Worm (Caenorhabditis elegans): ENCODE results near the gene B0334.4.

Gene B0334.4

DNA sequence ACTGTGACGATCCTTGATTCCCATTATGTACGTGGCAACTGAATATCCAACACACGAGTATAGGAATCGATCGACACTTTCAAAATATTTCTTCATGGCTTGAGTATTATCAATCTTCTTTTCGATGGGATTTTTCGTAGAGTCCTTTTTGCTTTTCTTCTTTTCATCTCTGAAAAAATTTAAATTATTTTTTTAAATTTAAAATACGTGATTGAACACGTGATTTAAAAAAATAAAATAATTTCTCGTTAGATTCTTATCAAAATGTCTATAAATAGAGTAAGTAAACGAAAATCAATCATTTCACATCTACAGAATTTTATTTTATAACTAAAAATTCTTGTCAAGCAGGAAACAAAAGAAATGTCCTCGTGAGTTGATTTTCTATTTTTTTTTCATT lies 25.8 kb downstream of the B0334.4 start, which contains the start of gene Y62F5A.10:
Gene Y62F5A.10 (plus strand): TSS at position 301 of the 400 bp plus-strand sequence.
- TF ChIP-seq snpc-4 (tag; optimal IDR thresholded peaks at IDR 0.05) (no peak), nhr-11 (tag; optimal IDR thresholded peaks at IDR 0.05) (no peak), nfya-1 (tag; optimal IDR thresholded peaks at IDR 0.05; ENCODE audit: insufficient read depth) (no peak), lin-15B (tag; optimal IDR thresholded peaks at IDR 0.05) (no peak), ama-1 (optimal IDR thresholded peaks at IDR 0.05) (no peak), fkh-2 (tag; optimal IDR thresholded peaks at IDR 0.05) (no peak), eor-1 (tag; optimal IDR thresholded peaks at IDR 0.05) (no peak), tbx-2 (tag; optimal IDR thresholded peaks at IDR 0.05) (no peak), hmg-11 (tag; optimal IDR thresholded peaks at IDR 0.05) (no peak), lsy-12 (tag; optimal IDR thresholded peaks at IDR 0.05) (no peak), nhr-25 (tag; optimal IDR thresholded peaks at IDR 0.05) (no peak), elt-3 (tag; optimal IDR thresholded peaks at IDR 0.05) (no peak), nhr-67 (tag; optimal IDR thresholded peaks at IDR 0.05) (no peak), nhr-237 (tag; optimal IDR thresholded peaks at IDR 0.05) (no peak), fos-1 (tag; optimal IDR thresholded peaks at IDR 0.05) (no peak), skn-1 (tag; optimal IDR thresholded peaks at IDR 0.05) (no peak)

ce11 chrII:11526954-11527353 lies 31.5 kb downstream of the B0334.4 start, which contains the start of gene age-1:
Gene age-1, minus strand, starts transcription at chrII:11527054.
- TF ChIP-seq tbx-2 (tag; optimal IDR thresholded peaks at IDR 0.05) (no peak), ZK546.5 (tag; optimal IDR thresholded peaks at IDR 0.05) (no peak), lin-39 (tag; optimal IDR thresholded peaks at IDR 0.05) (no peak), nhr-237 (tag; optimal IDR thresholded peaks at IDR 0.05) (no peak), pqm-1 (tag; optimal IDR thresholded peaks at IDR 0.05) (no peak), nhr-43 (tag; optimal IDR thresholded peaks at IDR 0.05; ENCODE audit: poor library complexity, severe bottlenecking) (no peak), ceh-82 (tag; optimal IDR thresholded peaks at IDR 0.05) (no peak), nhr-12 (tag; optimal IDR thresholded peaks at IDR 0.05) (no peak), aly-2 (tag; optimal IDR thresholded peaks at IDR 0.05) (no peak), nhr-23 (tag; optimal IDR thresholded peaks at IDR 0.05) (no peak), ceh-28 (tag; optimal IDR thresholded peaks at IDR 0.05) (no peak), egl-27 (tag; optimal IDR thresholded peaks at IDR 0.05) (no peak), lsy-12 (tag; optimal IDR thresholded peaks at IDR 0.05) (no peak), pha-4 (tag; optimal IDR thresholded peaks at IDR 0.05) (no peak), egl-5 (tag; optimal IDR thresholded peaks at IDR 0.05) (no peak)

ce11 chrII:11533716-11534115 lies 38.2 kb downstream of the B0334.4 start, which contains the start of gene mdt-8:
Gene mdt-8, minus strand, starts transcription at chrII:11533816.
- TF ChIP-seq zag-1 (tag; optimal IDR thresholded peaks at IDR 0.05) (no peak), aly-2 (tag; optimal IDR thresholded peaks at IDR 0.05) (no peak), nhr-237 (tag; optimal IDR thresholded peaks at IDR 0.05) (no peak), ceh-82 (tag; optimal IDR thresholded peaks at IDR 0.05) (no peak), elt-3 (tag; optimal IDR thresholded peaks at IDR 0.05) (no peak), ZK546.5 (tag; optimal IDR thresholded peaks at IDR 0.05) (no peak), fos-1 (tag; optimal IDR thresholded peaks at IDR 0.05) (no peak), nhr-67 (tag; optimal IDR thresholded peaks at IDR 0.05) (no peak), nhr-23 (tag; optimal IDR thresholded peaks at IDR 0.05) (no peak), unc-62 (GFP tag; optimal IDR thresholded peaks at IDR 0.05) (no peak), ceh-16 (tag; optimal IDR thresholded peaks at IDR 0.05) (no peak), ceh-9 (tag; optimal IDR thresholded peaks at IDR 0.05) (no peak), nhr-77 (tag; optimal IDR thresholded peaks at IDR 0.05) (no peak), ceh-28 (tag; optimal IDR thresholded peaks at IDR 0.05) (no peak), ama-1 (optimal IDR thresholded peaks at IDR 0.05) (no peak)

ce11 chrII:11534429-11535099 lies 39.1 kb downstream of the B0334.4 start, which contains the start of gene Y62F5A.12:
Gene Y62F5A.12, minus strand, starts transcription at chrII:11534479.
- TF ChIP-seq lin-39 (tag; optimal IDR thresholded peaks at IDR 0.05) (peak; percentile 36), tbx-2 (tag; optimal IDR thresholded peaks at IDR 0.05) (peak; percentile 47), lin-15B (tag; optimal IDR thresholded peaks at IDR 0.05) (peak; percentile 81), lsy-12 (tag; optimal IDR thresholded peaks at IDR 0.05) (peak; percentile 81), R02D3.7 (tag; optimal IDR thresholded peaks at IDR 0.05) (peak; percentile 57), nfya-1 (tag; optimal IDR thresholded peaks at IDR 0.05; ENCODE audit: insufficient read depth) (peak; percentile 54), jun-1 (tag; optimal IDR thresholded peaks at IDR 0.05) (peak; percentile 77), nhr-23 (tag; optimal IDR thresholded peaks at IDR 0.05) (peak; percentile 64), ceh-82 (tag; optimal IDR thresholded peaks at IDR 0.05) (peak; percentile 67), fkh-10 (GFP tag; optimal IDR thresholded peaks at IDR 0.05) (peak; percentile 18), snpc-4 (tag; optimal IDR thresholded peaks at IDR 0.05) (peak; percentile 76), hmg-11 (tag; optimal IDR thresholded peaks at IDR 0.05) (peak; percentile 18), nhr-43 (tag; optimal IDR thresholded peaks at IDR 0.05; ENCODE audit: poor library complexity, severe bottlenecking) (peak; percentile 67), elt-2 (tag; optimal IDR thresholded peaks at IDR 0.05) (peak; percentile 40), nhr-11 (tag; optimal IDR thresholded peaks at IDR 0.05) (peak; percentile 2), pha-4 (tag; optimal IDR thresholded peaks at IDR 0.05) (peak; percentile 67), nhr-25 (tag; optimal IDR thresholded peaks at IDR 0.05) (peak; percentile 46), ztf-4 (tag; optimal IDR thresholded peaks at IDR 0.05) (peak; percentile 18), ceh-28 (tag; optimal IDR thresholded peaks at IDR 0.05) (peak; percentile 72)

Measured in whole organism, L3 larva.